Fruit fly (Drosophila melanogaster) whole organism, adult: ENCODE results near the gene CG12123.
A peak's percentile ranks its signal among the peaks of the same experiment; 100 is the strongest.

Experiments used
- CG11617 ChIP-seq: fragments of 200-800 bp; sonication (Bioruptor generic); optimal IDR thresholded peaks from 2 replicates; lab custom pipeline; 2017; ENCODE audit warnings: mild to moderate bottlenecking, missing biosample characterization, missing genetic modification reagents, missing genetic modification characterization
- CG12768 ChIP-seq: fragments of 200-800 bp; sonication (Bioruptor generic); optimal IDR thresholded peaks from 2 replicates; lab custom pipeline; 2017; ENCODE audit warnings: missing biosample characterization, missing genetic modification characterization, mild to moderate bottlenecking, moderate library complexity, missing genetic modification reagents
- CG14711 ChIP-seq: fragments of 200-800 bp; sonication (Bioruptor generic); optimal IDR thresholded peaks from 2 replicates; lab custom pipeline; 2018; ENCODE audit warnings: missing biosample characterization, mild to moderate bottlenecking, missing genetic modification characterization, moderate library complexity
- CG1620 ChIP-seq: fragments of 200-800 bp; sonication (Bioruptor generic); optimal IDR thresholded peaks from 2 replicates; lab custom pipeline; 2016; ENCODE audit warnings: missing biosample characterization, missing genetic modification characterization
- CG33017 ChIP-seq: fragments of 200-800 bp; sonication (Bioruptor generic); optimal IDR thresholded peaks from 2 replicates; lab custom pipeline; 2018; ENCODE audit warnings: missing biosample characterization, mild to moderate bottlenecking, missing genetic modification characterization, moderate library complexity
- CG5204 ChIP-seq: fragments of 200-800 bp; sonication (Bioruptor generic); optimal IDR thresholded peaks from 2 replicates; lab custom pipeline; 2016; ENCODE audit warnings: missing biosample characterization, missing genetic modification characterization
- CG7045 ChIP-seq: fragments of 200-800 bp; sonication (Bioruptor generic); optimal IDR thresholded peaks from 2 replicates; lab custom pipeline; 2017; ENCODE audit warnings: missing biosample characterization, mild to moderate bottlenecking, missing genetic modification characterization
- CG7101 ChIP-seq: fragments of 200-800 bp; sonication (Bioruptor generic); optimal IDR thresholded peaks from 2 replicates; lab custom pipeline; 2018; ENCODE audit warnings: missing biosample characterization, mild to moderate bottlenecking, missing genetic modification characterization, moderate library complexity
- Clk ChIP-seq: fragments of 200-800 bp; sonication (Bioruptor generic); optimal IDR thresholded peaks from 2 replicates; lab custom pipeline; 2017; ENCODE audit warnings: missing biosample characterization, missing genetic modification characterization
- Crg-1 ChIP-seq: fragments of 200-800 bp; sonication (Bioruptor generic); optimal IDR thresholded peaks from 2 replicates; lab custom pipeline; 2016; ENCODE audit warnings: missing biosample characterization, missing genetic modification characterization
- Hr96 ChIP-seq: fragments of 200-800 bp; sonication (Bioruptor generic); optimal IDR thresholded peaks from 2 replicates; lab custom pipeline; 2016; ENCODE audit warnings: missing biosample characterization, missing genetic modification characterization
- Mnt ChIP-seq: fragments of 200-800 bp; sonication (Bioruptor generic); optimal IDR thresholded peaks from 2 replicates; lab custom pipeline; 2016; ENCODE audit warnings: missing biosample characterization, mild to moderate bottlenecking, missing genetic modification characterization
- bab1 ChIP-seq: fragments of 200-800 bp; sonication (Bioruptor generic); optimal IDR thresholded peaks from 3 replicates; lab custom pipeline; 2019; ENCODE audit warnings: missing biosample characterization, mild to moderate bottlenecking, missing genetic modification characterization, moderate library complexity
- cic ChIP-seq: fragments of 200-800 bp; sonication (Bioruptor generic); optimal IDR thresholded peaks from 2 replicates; lab custom pipeline; 2017; ENCODE audit warnings: missing biosample characterization, mild to moderate bottlenecking, missing genetic modification characterization, moderate library complexity
- cnc ChIP-seq, 2 experiments: fragments of >200 bp; optimal IDR thresholded peaks; 2 replicates each; lab custom pipeline; 2017
- kay ChIP-seq: fragments of 200-800 bp; sonication (Bioruptor generic); peaks from one replicate; lab custom pipeline; 2016; ENCODE audit warnings: missing biosample characterization, missing genetic modification characterization, borderline replicate concordance
- ovo ChIP-seq: fragments of 200-800 bp; sonication (Bioruptor generic); optimal IDR thresholded peaks from 2 replicates; lab custom pipeline; 2016; ENCODE audit warnings: missing biosample characterization, missing genetic modification characterization
- pad ChIP-seq: fragments of 200-800 bp; sonication (Bioruptor generic); optimal IDR thresholded peaks from 3 replicates; lab custom pipeline; 2017; ENCODE audit warnings: missing biosample characterization, missing genetic modification characterization, mild to moderate bottlenecking, moderate library complexity, missing genetic modification reagents
- tj ChIP-seq: fragments of 200-800 bp; sonication (Bioruptor generic); optimal IDR thresholded peaks from 3 replicates; lab custom pipeline; 2017; ENCODE audit warnings: missing biosample characterization, mild to moderate bottlenecking, missing genetic modification characterization, moderate library complexity
- toe ChIP-seq: fragments of 200-800 bp; sonication (Bioruptor generic); optimal IDR thresholded peaks from 2 replicates; lab custom pipeline; 2016; ENCODE audit warnings: missing biosample characterization, missing genetic modification characterization

Gene CG12123

dm6 chrX:8415605-8416004 is 26.5 kb downstream of the CG12123 start:
- TF ChIP-seq Crg-1 (GFP tag; lab: Kevin White, UChicago) (no peak), CG11617 (no peak), kay (no peak), toe (GFP tag; lab: Kevin White, UChicago) (no peak), CG12768 (GFP tag; lab: Kevin White, UChicago) (no peak), cic (GFP tag; lab: Kevin White, UChicago) (no peak), Hr96 (GFP tag; lab: Kevin White, UChicago) (no peak), tj (no peak), CG33017 (no peak)

- peak; percentile 45 for TF ChIP-seq bab1
- no peak for TF ChIP-seq kay
Observed at dm6 chrX:8414351-8414750, 27.8 kb downstream of the CG12123 start.

dm6 chrX:8413513-8414113 is 28.5 kb downstream of the CG12123 start:
- TF ChIP-seq pad (GFP tag; lab: Kevin White, UChicago) (no peak), kay (peak; percentile 34), tj (peak; percentile 93), CG1620 (GFP tag; lab: Kevin White, UChicago) (no peak), bab1 (peak; percentile 13), CG11617 (no peak), toe (GFP tag; lab: Kevin White, UChicago) (no peak)

- TF ChIP-seq Crg-1 (GFP tag; lab: Kevin White, UChicago), result no peak
- no peak for TF ChIP-seq cnc (optimal IDR thresholded peaks at IDR 0.05; lab: Kevin White, UChicago)
- TF ChIP-seq Mnt (GFP tag; lab: Kevin White, UChicago), result peak; percentile 64
- peak; percentile 57 for TF ChIP-seq bab1
- no peak for TF ChIP-seq CG11617
- no peak for TF ChIP-seq CG14711
- no peak for TF ChIP-seq Hr96 (GFP tag; lab: Kevin White, UChicago)
- TF ChIP-seq pad (GFP tag; lab: Kevin White, UChicago), result peak; percentile 40
- peak; percentile 15 for TF ChIP-seq CG7101
- peak; percentile 48 for TF ChIP-seq ovo
- no peak for TF ChIP-seq CG7045 (GFP tag; lab: Kevin White, UChicago)
- no peak for TF ChIP-seq Clk
- TF ChIP-seq CG12768 (GFP tag; lab: Kevin White, UChicago), result peak; percentile 6
- no peak for TF ChIP-seq CG5204
- TF ChIP-seq CG33017, result peak; percentile 7
- peak; percentile 98 for TF ChIP-seq kay
- no peak for TF ChIP-seq toe (GFP tag; lab: Kevin White, UChicago)
- peak; percentile 74 for TF ChIP-seq cic (GFP tag; lab: Kevin White, UChicago)
- peak; percentile 41 for TF ChIP-seq CG1620 (GFP tag; lab: Kevin White, UChicago)
- TF ChIP-seq tj, result peak; percentile 79
Observed at dm6 chrX:8412197-8413160, 29.7 kb downstream of the CG12123 start.

- peak; percentile 78 for TF ChIP-seq tj
- peak; percentile 63 for TF ChIP-seq CG12768 (GFP tag; lab: Kevin White, UChicago)
- TF ChIP-seq CG14711, result peak; percentile 54
- TF ChIP-seq Crg-1 (GFP tag; lab: Kevin White, UChicago), result no peak
- peak; percentile 75 for TF ChIP-seq CG33017
- peak; percentile 56 for TF ChIP-seq CG1620 (GFP tag; lab: Kevin White, UChicago)
- no peak for TF ChIP-seq CG5204
- no peak for TF ChIP-seq cnc (optimal IDR thresholded peaks at IDR 0.05; lab: Kevin White, UChicago)
- TF ChIP-seq ovo, result peak; percentile 62
- TF ChIP-seq Clk, result peak; percentile 79
- TF ChIP-seq toe (GFP tag; lab: Kevin White, UChicago), result peak; percentile 36
- TF ChIP-seq Mnt (GFP tag; lab: Kevin White, UChicago), result peak; percentile 71
- TF ChIP-seq bab1, result peak; percentile 98
- peak; percentile 15 for TF ChIP-seq CG7045 (GFP tag; lab: Kevin White, UChicago)
- TF ChIP-seq pad (GFP tag; lab: Kevin White, UChicago), result peak; percentile 66
- TF ChIP-seq CG7101, result peak; percentile 76
- TF ChIP-seq kay, result peak; percentile 98
- peak; percentile 74 for TF ChIP-seq CG11617
- TF ChIP-seq cic (GFP tag; lab: Kevin White, UChicago), result peak; percentile 88
- peak; percentile 76 for TF ChIP-seq Hr96 (GFP tag; lab: Kevin White, UChicago)
Observed at dm6 chrX:8411532-8411960, 30.6 kb downstream of the CG12123 start, which contains the start of gene lawc. Gene lawc, minus strand, starts transcription at chrX:8411658.

dm6 chrX:8410349-8411240 is 31.6 kb downstream of the CG12123 start:
- no peak for TF ChIP-seq ovo
- TF ChIP-seq Crg-1 (GFP tag; lab: Kevin White, UChicago), result no peak
- TF ChIP-seq cic (GFP tag; lab: Kevin White, UChicago), result no peak
- TF ChIP-seq Mnt (GFP tag; lab: Kevin White, UChicago), result no peak
- TF ChIP-seq CG5204, result no peak
- TF ChIP-seq CG7101, result no peak
- TF ChIP-seq CG11617, result no peak
- TF ChIP-seq CG14711, result no peak
- no peak for TF ChIP-seq tj
- peak; percentile 65 for TF ChIP-seq bab1
- no peak for TF ChIP-seq CG1620 (GFP tag; lab: Kevin White, UChicago)
- TF ChIP-seq Hr96 (GFP tag; lab: Kevin White, UChicago), result peak; percentile 29
- no peak for TF ChIP-seq CG7045 (GFP tag; lab: Kevin White, UChicago)
- no peak for TF ChIP-seq Clk
- no peak for TF ChIP-seq cnc (optimal IDR thresholded peaks at IDR 0.05; lab: Kevin White, UChicago)
- no peak for TF ChIP-seq CG33017
- TF ChIP-seq kay, result peak; percentile 97
- TF ChIP-seq pad (GFP tag; lab: Kevin White, UChicago), result no peak
- no peak for TF ChIP-seq CG12768 (GFP tag; lab: Kevin White, UChicago)
- no peak for TF ChIP-seq toe (GFP tag; lab: Kevin White, UChicago)
